Fruit fly (Drosophila melanogaster) whole organism, wandering third instar larva: ENCODE results near the gene Zip89B.

Source experiments
- Abd-B ChIP-seq: fragments of >200 bp; optimal IDR thresholded peaks from 2 replicates; lab custom pipeline; 2017; ENCODE audit warnings: missing biosample characterization, missing genetic modification characterization
- CrebA ChIP-seq: fragments of 200-800 bp; sonication (Bioruptor generic); optimal IDR thresholded peaks from 2 replicates; lab custom pipeline; 2016; ENCODE audit warnings: missing biosample characterization, mild to moderate bottlenecking, missing genetic modification characterization, borderline replicate concordance
- Dfd ChIP-seq: fragments of >200 bp; optimal IDR thresholded peaks from 2 replicates; lab custom pipeline; 2017; ENCODE audit warnings: missing biosample characterization, missing genetic modification characterization
- GATAd ChIP-seq: sonication (Bioruptor generic); optimal IDR thresholded peaks from 2 replicates; lab custom pipeline; 2016; ENCODE audit warnings: missing biosample characterization, missing genetic modification characterization
- Hnf4 ChIP-seq: fragments of 200-800 bp; sonication (Bioruptor generic); optimal IDR thresholded peaks from 2 replicates; lab custom pipeline; 2016; ENCODE audit warnings: missing biosample characterization, mild to moderate bottlenecking, missing genetic modification characterization
- Hr78 ChIP-seq: fragments of >200 bp; optimal IDR thresholded peaks from 2 replicates; lab custom pipeline; 2017; ENCODE audit warnings: missing biosample characterization, missing genetic modification characterization
- Mio ChIP-seq: sonication (Bioruptor generic); optimal IDR thresholded peaks from 2 replicates; lab custom pipeline; 2016; ENCODE audit warnings: missing biosample characterization, missing genetic modification characterization
- brk ChIP-seq: fragments of 200-800 bp; sonication (Bioruptor generic); optimal IDR thresholded peaks from 2 replicates; lab custom pipeline; 2016; ENCODE audit warnings: missing biosample characterization, mild to moderate bottlenecking, missing genetic modification characterization
- dmrt93B ChIP-seq: fragments of 200-800 bp; sonication (Bioruptor generic); optimal IDR thresholded peaks from 2 replicates; lab custom pipeline; 2018; ENCODE audit warnings: missing biosample characterization, mild to moderate bottlenecking, missing genetic modification characterization
- h ChIP-seq: fragments of 200-800 bp; sonication (Bioruptor generic); optimal IDR thresholded peaks from 3 replicates; lab custom pipeline; 2016; ENCODE audit warnings: missing biosample characterization, mild to moderate bottlenecking, missing genetic modification characterization
- lola ChIP-seq: fragments of >200 bp; optimal IDR thresholded peaks from 2 replicates; lab custom pipeline; 2017; ENCODE audit warnings: missing biosample characterization, missing genetic modification characterization
- psq ChIP-seq: fragments of 200-800 bp; sonication (Bioruptor generic); optimal IDR thresholded peaks from 3 replicates; lab custom pipeline; 2017; ENCODE audit warnings: missing biosample characterization, mild to moderate bottlenecking, missing genetic modification characterization, moderate library complexity
- rgr ChIP-seq: fragments of 200-800 bp; sonication (Bioruptor generic); optimal IDR thresholded peaks from 3 replicates; lab custom pipeline; 2016; ENCODE audit warnings: missing biosample characterization, mild to moderate bottlenecking, missing genetic modification characterization
- sv ChIP-seq: fragments of 200-800 bp; sonication (Bioruptor generic); optimal IDR thresholded peaks from 3 replicates; lab custom pipeline; 2016; ENCODE audit warnings: missing biosample characterization, missing genetic modification characterization

dm6 chr3R:16308057-16308456 lies 2.5 kb downstream of the Zip89B start:
- no peak for TF ChIP-seq rgr
- TF ChIP-seq GATAd (GFP tag; lab: Kevin White, UChicago): no peak
- no peak for TF ChIP-seq dmrt93B
- TF ChIP-seq Hr78 (GFP tag; lab: Kevin White, UChicago): no peak
- no peak for TF ChIP-seq CrebA (GFP tag; lab: Kevin White, UChicago)
- no peak for TF ChIP-seq h (GFP tag; lab: Kevin White, UChicago)
- TF ChIP-seq psq: no peak
- TF ChIP-seq sv (GFP tag; lab: Kevin White, UChicago): no peak
- no peak for TF ChIP-seq Dfd
- no peak for TF ChIP-seq brk (GFP tag; lab: Kevin White, UChicago)
- TF ChIP-seq Hnf4: no peak
- no peak for TF ChIP-seq Mio (GFP tag; lab: Kevin White, UChicago)
- no peak for TF ChIP-seq Abd-B (GFP tag; lab: Kevin White, UChicago)
- TF ChIP-seq lola (GFP tag; lab: Kevin White, UChicago): no peak
